Worm (Caenorhabditis elegans): ENCODE data around the gene lgc-38.
"Not testable (repeated sequence)": the region's sequence is repeated elsewhere in the genome, so short reads cannot be mapped to it uniquely, and the experiment has no call there.

Gene lgc-38

DNA sequence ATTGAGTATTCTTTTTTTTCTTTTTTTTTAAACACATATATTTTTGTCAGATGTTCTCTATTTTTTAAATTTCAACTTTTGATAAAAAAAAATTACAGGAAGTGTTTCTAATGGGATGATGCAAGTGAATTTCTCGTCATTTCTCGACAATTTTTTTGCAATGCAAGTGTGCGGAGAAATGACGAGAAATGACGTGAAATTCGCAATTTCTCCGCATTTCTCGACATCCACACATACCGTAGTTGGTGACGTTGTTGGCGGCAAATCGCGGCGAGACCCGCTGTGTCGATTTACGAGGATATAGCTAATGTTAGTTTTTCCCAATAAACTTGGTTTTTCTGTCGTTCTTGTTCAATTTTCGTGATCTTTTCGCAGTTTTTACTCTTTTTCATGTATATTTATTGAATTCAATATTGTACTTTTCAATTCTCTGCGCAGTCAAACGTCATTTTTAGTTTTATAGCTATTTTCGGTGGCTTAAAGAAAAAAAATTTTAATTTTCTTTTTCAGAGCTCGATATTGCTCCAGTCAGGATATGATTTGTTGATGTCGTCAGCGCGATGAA, 26.9 kb upstream of the lgc-38 start, which contains the start of gene F31E3.6:
F31E3.6 (plus strand) TSS at position 93 of the 565 bp plus-strand sequence.
- not testable (repeated sequence) for TF ChIP-seq W03F9.2, dao-5, him-1 (tag; optimal IDR thresholded peaks at IDR 0.05)

DNA sequence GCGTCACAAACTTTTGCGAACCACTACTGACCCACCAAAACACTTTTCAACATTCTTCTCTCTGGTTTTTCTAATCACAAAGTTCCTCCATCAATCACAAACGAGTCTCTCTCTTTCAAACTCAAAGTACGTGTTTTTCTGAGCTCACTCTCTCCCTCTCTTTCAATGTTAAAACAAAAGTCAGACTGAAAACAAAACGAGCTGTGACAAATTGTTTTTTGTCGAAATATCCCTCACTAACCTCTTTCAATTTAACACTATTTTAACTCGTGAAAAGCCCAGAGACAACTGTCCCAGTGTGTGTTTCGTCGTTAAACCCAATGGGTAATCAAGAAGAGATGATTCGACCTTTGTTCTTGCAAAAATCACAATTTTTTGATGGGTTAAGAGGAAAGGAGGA, 20.9 kb upstream of the lgc-38 start:
- TF ChIP-seq dao-5 (tag; optimal IDR thresholded peaks at IDR 0.05) (no peak), W03F9.2 (tag; optimal IDR thresholded peaks at IDR 0.05) (no peak), him-1 (tag; optimal IDR thresholded peaks at IDR 0.05) (no peak)

DNA sequence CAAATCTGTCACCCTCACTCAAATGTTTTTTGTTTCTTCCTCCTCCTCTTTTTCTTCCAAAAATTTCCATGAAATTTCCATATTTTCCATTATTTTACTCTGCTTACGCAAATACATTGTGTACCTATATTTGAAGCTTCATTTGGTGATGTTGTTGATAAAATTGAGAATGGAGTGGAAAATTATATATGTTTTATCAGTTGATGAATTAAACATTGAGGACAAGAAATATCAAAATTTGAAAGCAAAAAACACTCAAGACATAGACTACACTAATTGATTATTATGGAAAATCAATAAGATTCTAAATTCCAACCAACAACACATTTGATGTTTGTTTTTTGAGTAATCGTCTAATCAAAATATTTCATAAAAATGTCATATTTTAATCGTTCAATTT, 19.7 kb upstream of the lgc-38 start:
- TF ChIP-seq W03F9.2 (tag; optimal IDR thresholded peaks at IDR 0.05) (peak; percentile 10), dao-5 (tag; optimal IDR thresholded peaks at IDR 0.05) (no peak)

DNA sequence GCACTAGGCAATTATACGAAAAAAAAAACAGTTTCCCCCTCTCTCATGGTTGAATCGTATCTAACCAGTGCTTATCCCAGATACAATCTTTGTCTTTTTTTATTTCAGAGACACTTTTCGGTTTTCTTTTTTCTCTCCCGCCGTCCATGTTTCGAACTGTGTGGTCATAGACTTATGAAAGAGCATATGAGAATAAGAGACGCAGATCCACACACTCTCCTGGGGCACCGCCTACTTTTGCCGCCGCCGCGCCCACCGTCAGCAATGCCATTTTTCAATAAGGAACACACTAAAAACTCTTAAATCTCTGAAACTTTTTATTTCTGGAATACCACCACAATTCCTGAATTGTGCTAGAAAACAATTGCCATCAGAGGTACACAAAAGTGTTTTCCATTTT, 19.0 kb upstream of the lgc-38 start, which contains the start of gene prk-1:
prk-1 (plus strand) TSS at position 269 of the 400 bp plus-strand sequence.
- TF ChIP-seq W03F9.2 (tag; optimal IDR thresholded peaks at IDR 0.05): no peak
- no peak for TF ChIP-seq dao-5 (tag; optimal IDR thresholded peaks at IDR 0.05)
- no peak for TF ChIP-seq him-1 (tag; optimal IDR thresholded peaks at IDR 0.05)

DNA sequence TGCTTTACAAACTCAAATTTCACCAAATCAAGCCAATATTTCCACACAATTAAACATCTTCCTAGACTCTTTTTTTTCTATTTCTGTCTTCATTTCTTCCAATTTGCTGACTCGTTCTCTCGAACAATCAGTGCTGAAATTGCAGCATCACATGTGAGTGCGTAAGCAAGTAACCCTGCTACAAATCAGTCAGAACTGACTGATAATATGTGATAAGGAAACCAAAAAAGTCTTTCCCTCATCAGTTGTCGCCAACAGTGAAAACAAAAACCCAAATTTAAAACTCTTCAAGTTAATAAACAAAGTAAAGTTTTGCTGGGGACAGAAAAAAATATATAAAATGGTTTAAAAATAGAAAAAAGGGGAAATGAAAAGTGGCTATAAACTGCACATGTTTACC, 17.5 kb upstream of the lgc-38 start:
- TF ChIP-seq W03F9.2 (tag; optimal IDR thresholded peaks at IDR 0.05) (no peak), him-1 (tag; optimal IDR thresholded peaks at IDR 0.05) (no peak)

DNA sequence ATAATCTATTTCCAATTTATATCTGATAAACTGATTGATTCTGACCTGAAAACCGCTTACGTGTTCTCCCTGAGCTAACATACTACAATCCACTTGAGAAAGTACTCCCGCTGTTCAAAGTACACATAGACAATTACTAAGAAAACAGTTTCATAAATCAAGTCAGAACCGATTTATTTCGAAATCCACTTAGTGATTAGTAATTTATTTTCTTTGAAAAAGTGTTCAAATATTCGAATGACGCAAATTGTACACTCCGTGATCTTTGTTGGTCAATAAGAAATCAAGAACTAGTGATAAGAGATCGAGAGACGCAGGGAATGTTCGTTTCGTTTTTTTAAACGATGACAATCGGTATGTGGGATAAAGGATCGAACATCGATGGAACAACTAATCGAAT, 16.4 kb upstream of the lgc-38 start:
- TF ChIP-seq him-1 (tag; optimal IDR thresholded peaks at IDR 0.05) (no peak), W03F9.2 (tag; optimal IDR thresholded peaks at IDR 0.05) (no peak), dao-5 (tag; optimal IDR thresholded peaks at IDR 0.05) (no peak)

DNA sequence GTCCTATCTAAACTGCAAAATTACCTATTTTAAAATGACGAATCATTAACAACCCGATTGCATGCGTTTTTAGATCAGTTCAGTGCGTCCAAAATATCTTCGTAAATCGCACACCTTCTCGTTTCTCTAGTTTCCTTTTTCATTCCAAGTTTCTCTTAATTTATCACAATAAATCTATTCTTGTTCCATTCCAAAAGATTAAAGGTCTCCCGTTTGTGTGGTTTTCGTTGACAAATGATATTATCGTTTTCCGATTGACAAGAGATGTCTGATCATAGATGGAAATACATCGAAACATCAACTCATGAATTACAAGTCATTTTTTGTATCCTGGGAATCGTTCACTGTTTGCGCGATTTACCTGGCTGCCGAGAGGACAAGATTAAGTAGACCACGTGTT, 15.8 kb upstream of the lgc-38 start:
- TF ChIP-seq dao-5 (tag; optimal IDR thresholded peaks at IDR 0.05) (no peak), him-1 (tag; optimal IDR thresholded peaks at IDR 0.05) (no peak), W03F9.2 (tag; optimal IDR thresholded peaks at IDR 0.05) (no peak)

DNA sequence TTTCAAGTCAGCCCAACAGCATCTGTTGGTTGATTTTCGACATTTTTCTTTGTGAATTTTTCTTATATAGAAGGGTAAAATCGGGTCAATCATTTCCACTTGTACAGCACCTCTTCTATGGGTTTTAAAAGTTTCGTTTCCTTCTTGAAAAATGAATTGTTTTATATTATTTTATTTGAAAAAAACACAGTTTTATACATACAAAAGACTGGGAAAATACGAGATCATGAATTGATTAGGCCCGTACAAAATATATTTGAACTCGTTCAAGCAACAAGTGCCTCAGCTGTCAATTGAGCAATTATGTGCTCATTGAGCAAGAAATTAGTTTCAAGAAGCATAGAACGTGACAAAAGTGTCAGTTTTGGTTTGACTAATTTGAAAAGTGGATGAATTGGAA, 6.8 kb upstream of the lgc-38 start:
- TF ChIP-seq W03F9.2 (tag; optimal IDR thresholded peaks at IDR 0.05) (no peak), dao-5 (tag; optimal IDR thresholded peaks at IDR 0.05) (no peak), him-1 (tag; optimal IDR thresholded peaks at IDR 0.05) (no peak)

DNA sequence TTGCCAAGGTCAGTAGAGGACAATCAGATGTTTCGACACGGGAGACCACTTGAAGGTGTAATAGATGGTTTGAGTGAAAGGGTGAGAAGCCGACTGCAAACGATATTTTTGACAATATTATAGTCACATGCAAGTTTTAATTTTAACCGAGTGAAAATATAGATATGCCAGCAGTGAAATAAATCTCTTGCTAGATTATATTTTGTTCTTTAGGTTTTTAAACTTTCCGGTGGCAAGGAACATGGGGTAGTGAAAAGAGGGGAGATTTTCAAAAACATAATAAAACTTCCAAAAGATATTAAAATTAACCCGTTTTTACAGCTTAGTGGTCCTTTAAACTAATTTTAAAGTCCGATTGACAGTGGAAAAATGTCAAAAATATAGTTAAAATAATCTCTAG, 3.6 kb upstream of the lgc-38 start, which contains the start of gene C06E8.5:
C06E8.5 (minus strand) TSS at position 101 of the 400 bp plus-strand sequence.
- no peak for TF ChIP-seq him-1 (tag; optimal IDR thresholded peaks at IDR 0.05)
- no peak for TF ChIP-seq dao-5 (tag; optimal IDR thresholded peaks at IDR 0.05)
- no peak for TF ChIP-seq W03F9.2 (tag; optimal IDR thresholded peaks at IDR 0.05)

DNA sequence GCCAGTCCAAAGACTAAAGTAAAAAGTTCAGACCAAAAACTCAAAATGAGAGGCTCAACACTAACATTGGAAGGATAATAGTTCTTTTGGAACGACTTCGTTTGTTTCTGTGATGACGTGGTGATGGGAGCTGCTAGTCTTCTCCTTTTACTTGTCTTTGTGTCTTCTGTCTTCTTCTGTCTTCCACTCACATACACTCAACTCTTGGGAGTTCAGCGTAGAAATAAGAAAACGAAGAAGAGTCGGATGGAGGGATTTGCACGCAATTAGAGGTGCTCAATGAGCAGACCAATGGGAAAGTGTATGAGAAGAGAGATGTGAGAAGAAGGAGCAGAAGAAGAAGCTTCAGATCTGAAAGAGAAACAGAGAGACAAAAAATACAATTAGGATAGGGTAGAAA, 3.1 kb downstream of the lgc-38 start:
- no peak for TF ChIP-seq dao-5 (tag; optimal IDR thresholded peaks at IDR 0.05)
- no peak for TF ChIP-seq him-1 (tag; optimal IDR thresholded peaks at IDR 0.05)
- TF ChIP-seq W03F9.2 (tag; optimal IDR thresholded peaks at IDR 0.05): no peak

DNA sequence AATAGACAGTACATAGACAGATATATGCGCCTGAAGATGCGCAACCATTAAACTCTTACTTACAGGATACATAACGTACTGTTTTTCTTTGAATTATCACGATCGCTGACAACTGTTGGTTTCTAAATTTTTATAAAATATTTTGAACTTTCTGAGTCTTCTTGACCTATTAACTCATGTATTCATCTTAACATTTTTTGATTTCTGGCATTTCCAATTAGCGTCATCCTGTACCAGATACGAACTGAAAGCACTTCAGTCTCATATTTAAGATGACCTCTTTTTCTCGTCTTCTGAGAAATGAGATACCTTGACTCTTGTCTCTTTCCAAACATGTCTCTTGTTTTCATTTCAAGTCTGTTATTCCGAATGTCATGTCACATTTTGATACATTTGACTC, 4.8 kb downstream of the lgc-38 start:
- TF ChIP-seq dao-5 (tag; optimal IDR thresholded peaks at IDR 0.05) (no peak), him-1 (tag; optimal IDR thresholded peaks at IDR 0.05) (no peak), W03F9.2 (tag; optimal IDR thresholded peaks at IDR 0.05) (no peak)

DNA sequence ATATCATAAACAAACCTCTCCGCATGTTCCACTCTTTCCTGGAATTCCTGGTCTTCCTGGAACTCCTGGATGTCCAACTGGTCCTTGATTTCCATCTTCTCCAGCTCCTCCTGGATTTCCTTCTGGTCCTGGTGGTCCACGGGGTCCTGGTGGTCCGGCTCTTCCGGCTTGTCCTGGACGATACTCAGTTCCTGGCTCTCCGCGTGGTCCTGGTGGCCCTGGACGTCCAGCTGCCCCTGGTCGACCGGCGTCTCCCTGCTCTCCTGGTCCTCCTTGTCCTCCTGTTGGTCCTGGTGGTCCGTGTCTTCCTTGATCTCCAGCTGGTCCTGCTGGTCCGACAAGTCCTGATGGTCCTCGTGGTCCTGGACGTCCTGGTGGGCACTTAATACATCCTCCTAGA, 10.8 kb downstream of the lgc-38 start:
- TF ChIP-seq him-1 (tag; optimal IDR thresholded peaks at IDR 0.05) (no peak), W03F9.2 (tag; optimal IDR thresholded peaks at IDR 0.05) (no peak), dao-5 (tag; optimal IDR thresholded peaks at IDR 0.05) (no peak)

DNA sequence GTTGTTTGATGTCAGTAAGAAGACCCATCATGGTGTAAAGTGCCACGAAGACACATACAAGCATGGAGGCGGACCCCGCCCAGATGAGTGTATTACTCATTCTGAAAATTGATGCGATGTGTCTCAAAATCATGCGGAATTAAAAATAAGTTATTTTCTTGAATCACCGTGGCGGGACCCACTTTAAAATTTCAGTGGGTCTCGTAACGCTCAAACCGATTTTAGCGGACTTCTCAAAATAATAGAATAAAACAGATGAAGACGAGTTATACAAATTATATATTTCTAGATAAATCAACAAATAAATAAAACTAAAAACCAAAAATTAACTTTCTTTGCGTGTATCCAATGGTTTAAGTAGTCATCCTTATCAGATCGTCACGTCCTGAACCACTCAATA, 11.6 kb downstream of the lgc-38 start, which contains the start of gene col-8:
col-8 (minus strand) TSS at position 101 of the 400 bp plus-strand sequence.
- no peak for TF ChIP-seq W03F9.2 (tag; optimal IDR thresholded peaks at IDR 0.05)
- TF ChIP-seq him-1 (tag; optimal IDR thresholded peaks at IDR 0.05): no peak
- no peak for TF ChIP-seq dao-5 (tag; optimal IDR thresholded peaks at IDR 0.05)

DNA sequence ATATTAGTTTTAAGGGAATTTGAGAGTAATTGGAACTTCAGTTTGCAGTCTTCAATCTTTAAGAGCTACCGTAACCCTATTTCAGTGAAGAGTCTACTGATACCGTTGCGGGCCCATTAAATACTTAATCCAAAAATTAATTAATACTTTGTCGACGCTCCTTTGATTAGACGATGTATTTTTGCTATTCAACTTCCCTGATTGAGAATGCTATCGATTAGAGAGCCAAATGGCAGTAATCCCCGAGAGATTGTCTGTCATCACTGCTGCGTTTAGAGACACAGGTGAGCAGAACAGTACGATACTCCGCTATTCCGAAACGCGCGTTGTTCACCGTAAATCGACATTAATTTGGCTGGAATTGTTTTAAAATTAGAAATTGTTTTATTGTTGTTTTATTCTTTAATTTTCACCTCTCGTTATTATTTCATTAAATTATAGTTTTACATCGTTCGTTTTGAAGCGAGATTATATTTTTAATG, 12.3 kb downstream of the lgc-38 start, which contains the start of gene rfl-1:
rfl-1 (plus strand) TSS at position 51 of the 482 bp plus-strand sequence.
- TF ChIP-seq dao-5 (tag; optimal IDR thresholded peaks at IDR 0.05): no peak
- TF ChIP-seq W03F9.2 (tag; optimal IDR thresholded peaks at IDR 0.05): peak; percentile 37
- no peak for TF ChIP-seq him-1 (tag; optimal IDR thresholded peaks at IDR 0.05)

DNA sequence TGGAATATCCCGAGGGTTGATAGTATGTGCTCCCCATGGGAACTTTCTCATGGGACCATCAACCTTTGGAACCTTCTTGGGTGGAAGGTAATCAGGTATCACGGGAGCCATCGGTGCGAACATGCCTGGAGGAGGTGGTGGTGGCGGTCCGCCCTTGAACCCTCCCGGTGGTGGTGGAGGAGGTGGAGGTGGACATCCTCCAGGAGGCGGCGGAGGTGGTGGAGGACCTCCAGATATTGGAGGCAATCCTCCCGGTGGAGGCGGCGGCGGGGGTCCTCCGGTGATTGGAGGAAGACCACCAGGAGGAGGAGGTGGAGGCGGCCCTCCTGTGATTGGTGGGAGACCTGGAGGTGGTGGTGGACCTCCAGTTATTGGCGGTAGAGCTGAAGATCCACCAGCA, 16.9 kb downstream of the lgc-38 start:
- TF ChIP-seq him-1 (tag; optimal IDR thresholded peaks at IDR 0.05) (no peak), W03F9.2 (tag; optimal IDR thresholded peaks at IDR 0.05) (no peak), dao-5 (tag; optimal IDR thresholded peaks at IDR 0.05) (no peak)
